Worm (Caenorhabditis elegans) whole organism, young adult: ENCODE results near the gene C06E4.5.

Source experiments
- D2030.7 ChIP-seq: fragments of 200-800 bp; sonication (Bioruptor generic); IDR thresholded peaks from 2 replicates; pipeline ENCODE4 v1.3.6; 2022; ENCODE audit warnings: missing genetic modification reagents, missing genetic modification characterization, missing compliant biosample characterization
- F22D6.2 ChIP-seq: sonication (generic microtip); optimal IDR thresholded peaks from 2 replicates; lab custom pipeline; 2016; ENCODE audit warnings: mild to moderate bottlenecking, missing genetic modification characterization, missing compliant biosample characterization
- Y53F4B.3 ChIP-seq: fragments of 200-800 bp; sonication (Bioruptor generic); IDR thresholded peaks from 2 replicates; pipeline ENCODE4 v1.3.6; 2022; ENCODE audit warnings: missing genetic modification reagents, missing genetic modification characterization, missing compliant biosample characterization
- akir-1 ChIP-seq: fragments of 200-800 bp; sonication (Bioruptor generic); optimal IDR thresholded peaks from 2 replicates; lab custom pipeline; 2018; ENCODE audit warnings: mild to moderate bottlenecking, missing genetic modification characterization, moderate library complexity, missing compliant biosample characterization
- hsf-1 ChIP-seq: fragments of 200-800 bp; sonication (Bioruptor generic); IDR thresholded peaks from 2 replicates; pipeline ENCODE4 v1.3.6; 2022; ENCODE audit warnings: missing genetic modification reagents, missing genetic modification characterization, missing compliant biosample characterization
- mxl-1 ChIP-seq: sonication (generic microtip); optimal IDR thresholded peaks from 2 replicates; lab custom pipeline; 2016; ENCODE audit warnings: missing genetic modification characterization, missing compliant biosample characterization
- nhr-90 ChIP-seq: sonication (generic microtip); optimal IDR thresholded peaks from 2 replicates; lab custom pipeline; 2016; ENCODE audit warnings: missing genotype, mild to moderate bottlenecking, missing genetic modification characterization, missing compliant biosample characterization
- rec-8 ChIP-seq, 2 experiments: sonication (generic microtip); optimal IDR thresholded peaks; 2 replicates each; lab custom pipeline; 2016; ENCODE audit warnings: mild to moderate bottlenecking in 2 of 2, missing genetic modification characterization in 2 of 2, missing genetic modification reagents in 2 of 2, missing genotype in 2 of 2, missing biosample characterization in 1 of 2, missing compliant biosample characterization in 1 of 2, moderate library complexity in 1 of 2
- sea-2 ChIP-seq: fragments of 200-800 bp; sonication (Bioruptor generic); IDR thresholded peaks from 2 replicates; pipeline ENCODE4 v1.3.6; 2022; ENCODE audit warnings: missing genetic modification characterization, missing compliant biosample characterization
- snpc-4 ChIP-seq, 5 experiments: fragments of 150-350 bp in 1 of 5; sonication (generic microtip) in 4 of 5; optimal IDR thresholded peaks; 2 replicates each; lab custom pipeline; 2014 to 2018; ENCODE audit warnings: missing genetic modification characterization in 5 of 5, missing biosample characterization in 3 of 5, antibody characterized with exemption in 2 of 5, mild to moderate bottlenecking in 2 of 5, missing compliant biosample characterization in 2 of 5, missing genotype in 2 of 5, moderate library complexity in 2 of 5, missing genetic modification reagents in 1 of 5
- tbx-9 ChIP-seq: sonication (generic microtip); optimal IDR thresholded peaks from 2 replicates; lab custom pipeline; 2016; ENCODE audit warnings: borderline replicate concordance, missing genetic modification characterization, inconsistent platforms, missing compliant biosample characterization
- unc-62 ChIP-seq: fragments of 150-350 bp; optimal IDR thresholded peaks from 2 replicates; lab custom pipeline; 2014; ENCODE audit warnings: missing biosample characterization, missing genetic modification reagents, missing genetic modification characterization
- xnd-1 ChIP-seq: sonication (generic microtip); optimal IDR thresholded peaks from 2 replicates; lab custom pipeline; 2016; ENCODE audit warnings: missing genotype, missing genetic modification reagents, missing genetic modification characterization, missing compliant biosample characterization

DNA sequence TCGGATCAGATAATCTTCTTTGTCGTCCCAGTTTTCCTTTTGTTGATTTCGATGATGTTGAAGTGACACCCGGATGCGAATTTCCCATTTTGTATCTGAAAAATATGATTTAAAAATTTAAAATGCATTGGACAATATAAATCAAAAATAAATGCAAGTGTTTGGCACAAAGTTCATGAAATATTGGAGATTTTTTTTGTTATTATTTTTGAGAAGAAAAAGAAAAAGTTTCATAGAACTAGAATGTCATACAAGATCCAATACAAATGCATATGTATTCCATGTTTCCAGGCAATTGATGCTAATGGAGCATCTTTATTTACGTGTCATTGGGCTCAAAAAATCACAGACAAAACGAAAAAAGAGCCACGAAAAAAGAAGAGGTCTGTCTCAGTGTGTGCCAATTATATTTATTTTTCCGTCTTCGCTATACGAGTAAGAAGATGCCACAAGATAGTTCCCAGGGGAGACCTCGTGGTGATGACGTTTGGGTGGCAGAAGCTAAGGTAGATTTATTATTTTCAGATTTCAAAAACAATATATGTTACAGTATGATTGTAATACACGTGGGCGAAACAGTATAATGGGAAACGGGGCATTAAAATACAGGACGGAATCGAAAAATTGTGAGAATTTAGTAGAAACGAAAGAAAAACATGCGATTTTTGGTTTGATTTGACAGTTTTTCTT lies 35.2 kb upstream of the C06E4.5 start, which contains the start of the genes glb-23 and R13A1.1:
- TF ChIP-seq sea-2 (GFP tag; lab: Robert Waterston, UW) (no peak), mxl-1 (tag; lab: Kevin White, UChicago) (no peak), rec-8 (tag; optimal IDR thresholded peaks at IDR 0.05; lab: Kevin White, UChicago) (no peak), xnd-1 (tag; lab: Kevin White, UChicago) (no peak), Y53F4B.3 (GFP tag; lab: Robert Waterston, UW) (no peak), akir-1 (GFP tag; lab: Kevin White, UChicago) (no peak), F22D6.2 (tag; lab: Kevin White, UChicago) (no peak), nhr-90 (tag; lab: Kevin White, UChicago) (no peak), D2030.7 (GFP tag; lab: Robert Waterston, UW) (no peak), snpc-4 (GFP tag; optimal IDR thresholded peaks at IDR 0.05; lab: Kevin White, UChicago) (no peak), snpc-4 (tag; optimal IDR thresholded peaks at IDR 0.05; lab: Kevin White, UChicago) (no peak), tbx-9 (tag; lab: Kevin White, UChicago) (no peak), unc-62 (no peak), hsf-1 (GFP tag; lab: Robert Waterston, UW) (no peak)
